Fruit fly (Drosophila melanogaster): Measurements from ENCODE around the gene Efa6.

Efa6 gene

DNA sequence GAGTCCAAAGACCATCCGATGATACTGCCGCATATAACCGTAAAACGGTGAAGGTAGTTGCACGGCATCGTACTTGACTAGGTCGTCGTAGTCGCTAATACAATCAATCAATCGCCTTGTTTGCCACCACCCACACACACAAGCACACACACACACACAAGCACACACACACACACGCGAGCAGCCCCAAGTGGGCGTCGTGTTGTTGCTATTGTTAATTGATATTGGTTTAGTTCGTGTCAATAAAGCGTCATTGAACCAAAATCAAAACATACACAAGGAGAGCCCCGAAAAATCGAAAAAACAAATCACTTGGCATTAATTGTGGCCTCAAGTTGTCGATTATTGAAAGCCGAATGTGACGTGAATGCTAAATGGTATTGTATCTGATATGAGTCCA, 8.9 kb downstream of the Efa6 start (continued):
- TF ChIP-seq CG10274 (GFP tag; optimal IDR thresholded peaks at IDR 0.05): peak; percentile 9
- TF ChIP-seq Drgx (GFP tag; IDR thresholded peaks at IDR 0.05): no peak
- no peak for TF ChIP-seq prd (optimal IDR thresholded peaks at IDR 0.05)
- TF ChIP-seq prd (GFP tag; IDR thresholded peaks at IDR 0.05): no peak
- TF ChIP-seq CG8290 (GFP tag; optimal IDR thresholded peaks at IDR 0.05): peak; percentile 46
- TF ChIP-seq CG8290 (tag; optimal IDR thresholded peaks at IDR 0.05): peak in 1 of 2 experiments; percentile 71
- no peak for TF ChIP-seq CG31224 (GFP tag; IDR thresholded peaks at IDR 0.05)
- peak; percentile 28 for TF ChIP-seq CG10654 (GFP tag; optimal IDR thresholded peaks at IDR 0.05)
- TF ChIP-seq CG4328 (GFP tag; optimal IDR thresholded peaks at IDR 0.05): no peak
- TF ChIP-seq CG11093 (GFP tag; IDR thresholded peaks at IDR 0.05): peak; percentile 7; the same call in 1 of the 3 replicates
- TF ChIP-seq CG30431 (GFP tag; optimal IDR thresholded peaks at IDR 0.05): no peak
- TF ChIP-seq Spps (tag; optimal IDR thresholded peaks at IDR 0.05): no peak
- no peak for TF ChIP-seq lbe (GFP tag; optimal IDR thresholded peaks at IDR 0.05)
- peak; percentile 19 for TF ChIP-seq tup (GFP tag; optimal IDR thresholded peaks at IDR 0.05)
- TF ChIP-seq CG13123 (GFP tag; optimal IDR thresholded peaks at IDR 0.05): peak; percentile 40
- no peak for TF ChIP-seq ato (GFP tag; IDR thresholded peaks at IDR 0.05; ENCODE audit: partially characterized antibody)
- TF ChIP-seq org-1 (GFP tag; optimal IDR thresholded peaks at IDR 0.05): peak; percentile 40
- TF ChIP-seq peb (GFP tag; IDR thresholded peaks at IDR 0.05): peak; percentile 43; the same call in 1 of the 2 replicates
- peak; percentile 18 for TF ChIP-seq pfk (GFP tag; optimal IDR thresholded peaks at IDR 0.05)
- peak; percentile 26; the same call in 1 of the 2 replicates for TF ChIP-seq stc (GFP tag; IDR thresholded peaks at IDR 0.05)
- TF ChIP-seq BtbVII (GFP tag; optimal IDR thresholded peaks at IDR 0.05): peak; percentile 59
- peak; percentile 84 for TF ChIP-seq CG14014 (GFP tag; IDR thresholded peaks at IDR 0.05)
- TF ChIP-seq HLHmδ (GFP tag; optimal IDR thresholded peaks at IDR 0.05): peak; percentile 60
- TF ChIP-seq Pdp1 (GFP tag; optimal IDR thresholded peaks at IDR 0.05): peak; percentile 15 to 38
- peak; percentile 86 for TF ChIP-seq ci (GFP tag; IDR thresholded peaks at IDR 0.05)
- TF ChIP-seq mirr (GFP tag; optimal IDR thresholded peaks at IDR 0.05): peak; percentile 79
- peak; percentile 52; the same call in 1 of the 3 replicates for TF ChIP-seq zfh1 (GFP tag; IDR thresholded peaks at IDR 0.05)
- peak; percentile 63 for TF ChIP-seq CG12769 (tag; optimal IDR thresholded peaks at IDR 0.05)
- peak; percentile 74; the same call in 2 of the 3 replicates for TF ChIP-seq otp (GFP tag; IDR thresholded peaks at IDR 0.05)
- TF ChIP-seq psq (GFP tag; optimal IDR thresholded peaks at IDR 0.05): no peak
- TF ChIP-seq Awh (GFP tag; IDR thresholded peaks at IDR 0.05): peak; percentile 80
- TF ChIP-seq z (GFP tag; IDR thresholded peaks at IDR 0.05): 0 out of 3 replicates have a peak, but pooled peaks have one; percentile 35
- TF ChIP-seq Camta (GFP tag; optimal IDR thresholded peaks at IDR 0.05): peak; percentile 31
- no peak for TF ChIP-seq hth (optimal IDR thresholded peaks at IDR 0.05)
- TF ChIP-seq ac (GFP tag; optimal IDR thresholded peaks at IDR 0.05): no peak
- TF ChIP-seq CG3847 (GFP tag; IDR thresholded peaks at IDR 0.05): no peak
- TF ChIP-seq Dbx (GFP tag; IDR thresholded peaks at IDR 0.05): peak; percentile 42; the same call in 2 of the 3 replicates
- no peak for TF ChIP-seq CG13624 (GFP tag; optimal IDR thresholded peaks at IDR 0.05)
- TF ChIP-seq pnt (GFP tag; optimal IDR thresholded peaks at IDR 0.05): peak; percentile 30
- TF ChIP-seq CG9215 (GFP tag; IDR thresholded peaks at IDR 0.05): no peak
- TF ChIP-seq NC2β (GFP tag; optimal IDR thresholded peaks at IDR 0.05): peak; percentile 15
- TF ChIP-seq CG12744 (GFP tag; optimal IDR thresholded peaks at IDR 0.05): peak; percentile 29
- peak; percentile 79 for TF ChIP-seq ATbp (GFP tag; optimal IDR thresholded peaks at IDR 0.05)
- peak; percentile 62 for TF ChIP-seq caup (GFP tag; optimal IDR thresholded peaks at IDR 0.05; ENCODE audit: severe bottlenecking)
- TF ChIP-seq Lim3 (GFP tag; IDR thresholded peaks at IDR 0.05): no peak
- peak; percentile 28 for TF ChIP-seq CG5180 (GFP tag; optimal IDR thresholded peaks at IDR 0.05)
- peak; percentile 32 for TF ChIP-seq CG10366 (GFP tag; IDR thresholded peaks at IDR 0.05)
- no peak for TF ChIP-seq gt (GFP tag; IDR thresholded peaks at IDR 0.05)
- TF ChIP-seq CG4730 (GFP tag; IDR thresholded peaks at IDR 0.05): no peak
- peak; percentile 36 for TF ChIP-seq CG6689 (GFP tag; IDR thresholded peaks at IDR 0.05)
- peak; percentile 5 for TF ChIP-seq CG8944 (GFP tag; optimal IDR thresholded peaks at IDR 0.05)
- TF ChIP-seq CG15011 (GFP tag; optimal IDR thresholded peaks at IDR 0.05): no peak
